Fruit fly (Drosophila melanogaster) whole organism, wandering third instar larva: Measurements from ENCODE around the gene CG2701.

ENCODE experiments used
- CrebA ChIP-seq: fragments of 200-800 bp; sonication (Bioruptor generic); optimal IDR thresholded peaks from 2 replicates; lab custom pipeline; 2016; ENCODE audit warnings: missing biosample characterization, mild to moderate bottlenecking, missing genetic modification characterization, borderline replicate concordance
- Dfd ChIP-seq: fragments of >200 bp; optimal IDR thresholded peaks from 2 replicates; lab custom pipeline; 2017; ENCODE audit warnings: missing biosample characterization, missing genetic modification characterization
- Hnf4 ChIP-seq: fragments of 200-800 bp; sonication (Bioruptor generic); optimal IDR thresholded peaks from 2 replicates; lab custom pipeline; 2016; ENCODE audit warnings: missing biosample characterization, mild to moderate bottlenecking, missing genetic modification characterization
- Jra ChIP-seq: sonication (Bioruptor generic); optimal IDR thresholded peaks from 2 replicates; lab custom pipeline; 2016; ENCODE audit warnings: missing biosample characterization, missing genetic modification characterization
- Myc ChIP-seq: fragments of >200 bp; optimal IDR thresholded peaks from 2 replicates; lab custom pipeline; 2017
- OdsH ChIP-seq: fragments of 200-800 bp; sonication (Bioruptor generic); optimal IDR thresholded peaks from 2 replicates; lab custom pipeline; 2016; ENCODE audit warnings: missing biosample characterization, mild to moderate bottlenecking, missing genetic modification characterization
- Rel ChIP-seq, 2 experiments: fragments of 200-800 bp; sonication (Bioruptor generic) in 1 of 2; optimal IDR thresholded peaks; 2 replicates in 1 of 2; 3 replicates in 1 of 2; lab custom pipeline; 2016 to 2019; ENCODE audit warnings: mild to moderate bottlenecking in 2 of 2, missing biosample characterization in 2 of 2, missing genetic modification characterization in 2 of 2, moderate library complexity in 1 of 2
- Vsx2 ChIP-seq: fragments of 200-300, 225-300 bp; sonication (Bioruptor generic); optimal IDR thresholded peaks from 2 replicates; lab custom pipeline; 2018; ENCODE audit warnings: missing biosample characterization, missing genetic modification characterization; ENCODE audit not compliant: partially characterized antibody
- brk ChIP-seq: fragments of 200-800 bp; sonication (Bioruptor generic); optimal IDR thresholded peaks from 2 replicates; lab custom pipeline; 2016; ENCODE audit warnings: missing biosample characterization, mild to moderate bottlenecking, missing genetic modification characterization
- dl ChIP-seq, 2 experiments: fragments of 175-275, 200-275 bp in 1 of 2; fragments of 200-275 bp in 1 of 2; sonication (Bioruptor generic); optimal IDR thresholded peaks; lab custom pipeline; 2018; ENCODE audit warnings: mild to moderate bottlenecking in 2 of 2, missing biosample characterization in 2 of 2, missing genetic modification characterization in 2 of 2, moderate library complexity in 2 of 2; ENCODE audit not compliant: partially characterized antibody in 2 of 2, insufficient read depth in 1 of 2
- dmrt93B ChIP-seq: fragments of 200-800 bp; sonication (Bioruptor generic); optimal IDR thresholded peaks from 2 replicates; lab custom pipeline; 2018; ENCODE audit warnings: missing biosample characterization, mild to moderate bottlenecking, missing genetic modification characterization
- foxo ChIP-seq, 2 experiments: fragments of 200-800 bp; sonication (Bioruptor generic); optimal IDR thresholded peaks; 2 replicates in 1 of 2; 3 replicates in 1 of 2; lab custom pipeline; 2016 to 2017; ENCODE audit warnings: missing biosample characterization in 2 of 2, missing genetic modification characterization in 2 of 2
- fru ChIP-seq: fragments of 200-800 bp; sonication (Bioruptor generic); optimal IDR thresholded peaks from 3 replicates; lab custom pipeline; 2016; ENCODE audit warnings: missing biosample characterization, mild to moderate bottlenecking, missing genetic modification characterization
- h ChIP-seq: fragments of 200-800 bp; sonication (Bioruptor generic); optimal IDR thresholded peaks from 3 replicates; lab custom pipeline; 2016; ENCODE audit warnings: missing biosample characterization, mild to moderate bottlenecking, missing genetic modification characterization
- lola ChIP-seq: fragments of >200 bp; optimal IDR thresholded peaks from 2 replicates; lab custom pipeline; 2017; ENCODE audit warnings: missing biosample characterization, missing genetic modification characterization
- pan ChIP-seq: fragments of >200 bp; optimal IDR thresholded peaks from 2 replicates; lab custom pipeline; 2017
- sv ChIP-seq: fragments of 200-800 bp; sonication (Bioruptor generic); optimal IDR thresholded peaks from 3 replicates; lab custom pipeline; 2016; ENCODE audit warnings: missing biosample characterization, missing genetic modification characterization
- tai ChIP-seq: sonication (Bioruptor generic); optimal IDR thresholded peaks from 2 replicates; lab custom pipeline; 2016; ENCODE audit warnings: missing biosample characterization, missing genetic modification characterization

The CG2701 gene

DNA sequence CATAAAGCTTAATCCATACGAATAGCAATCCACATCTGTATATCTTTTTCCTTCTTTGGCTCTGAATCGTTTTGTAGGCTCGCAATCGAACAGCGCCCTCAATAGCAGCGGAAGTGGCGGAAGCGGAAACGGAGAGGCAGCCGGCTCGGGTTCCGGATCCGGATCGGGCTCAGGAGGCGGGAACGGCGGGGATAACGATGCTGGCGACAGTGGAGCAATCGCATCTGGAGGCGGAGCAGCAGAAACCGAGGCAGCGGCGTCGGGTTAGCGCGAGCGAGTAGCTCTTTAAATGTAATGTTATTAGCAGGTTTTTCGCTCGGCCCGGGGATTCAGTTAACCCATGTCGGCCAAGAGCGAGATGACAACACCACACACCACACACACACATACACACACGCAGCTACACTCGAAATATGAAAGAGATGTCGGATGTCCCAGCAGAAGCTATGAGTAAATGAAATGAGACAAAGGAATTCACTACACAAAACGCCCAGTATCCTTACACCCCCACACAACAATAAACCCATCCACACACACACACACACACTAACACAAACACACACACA, 43.0 kb downstream of the CG2701 start:
- TF ChIP-seq dmrt93B (GFP tag; lab: Kevin White, UChicago) (no peak), Vsx2 (no peak), Myc (no peak), lola (GFP tag; lab: Kevin White, UChicago) (no peak), fru (GFP tag; lab: Kevin White, UChicago) (no peak), Hnf4 (GFP tag; lab: Kevin White, UChicago) (no peak), h (GFP tag; lab: Kevin White, UChicago) (no peak), OdsH (GFP tag; lab: Kevin White, UChicago) (no peak), CrebA (no peak), sv (no peak), dl (GFP tag; optimal IDR thresholded peaks at IDR 0.05; lab: Kevin White, UChicago; ENCODE audit: insufficient read depth in 1 of 2, partially characterized antibody in 2 of 2) (no peak), Jra (GFP tag; lab: Kevin White, UChicago) (no peak), Dfd (GFP tag; lab: Kevin White, UChicago) (no peak), foxo (GFP tag; optimal IDR thresholded peaks at IDR 0.05; lab: Kevin White, UChicago) (no peak), tai (GFP tag; lab: Kevin White, UChicago) (no peak), brk (no peak), pan (lab: Kevin White, UChicago) (no peak), Rel (GFP tag; optimal IDR thresholded peaks at IDR 0.05; lab: Kevin White, UChicago) (no peak), Rel (tag; optimal IDR thresholded peaks at IDR 0.05; lab: Kevin White, UChicago) (no peak)
